Fruit fly (Drosophila melanogaster): ENCODE results near the gene Gbeta5.

Gene Gbeta5

dm6 chrX:8157294-8157693 lies 5.2 kb upstream of the Gbeta5 start, which contains the start of the genes Traf6 and GIIIspla2 (continued):
- no peak for TF ChIP-seq Doc2 (GFP tag; IDR thresholded peaks at IDR 0.05)
- TF ChIP-seq CG8924 (tag; optimal IDR thresholded peaks at IDR 0.05) = peak; percentile 71
- TF ChIP-seq CG34224 (GFP tag; IDR thresholded peaks at IDR 0.05; ENCODE audit: partially characterized antibody) = no peak
- peak; percentile 45; the same call in 2 of the 3 replicates for TF ChIP-seq Aef1 (GFP tag; IDR thresholded peaks at IDR 0.05)
- TF ChIP-seq jing (GFP tag; optimal IDR thresholded peaks at IDR 0.05) = peak; percentile 55
- TF ChIP-seq CG2129 (GFP tag; IDR thresholded peaks at IDR 0.05; ENCODE audit: partially characterized antibody) = no peak
- TF ChIP-seq CG6689 (GFP tag; IDR thresholded peaks at IDR 0.05) = peak; percentile 74
- peak; percentile 39 for TF ChIP-seq psq (GFP tag; optimal IDR thresholded peaks at IDR 0.05)
- TF ChIP-seq Tbp (GFP tag; optimal IDR thresholded peaks at IDR 0.05) = no peak
- TF ChIP-seq chinmo (GFP tag; IDR thresholded peaks at IDR 0.05; ENCODE audit: partially characterized antibody) = no peak
- TF ChIP-seq Elba2 (GFP tag; optimal IDR thresholded peaks at IDR 0.05) = peak; percentile 68
- peak; percentile 72; the same call in 2 of the 3 replicates for TF ChIP-seq CG11695 (GFP tag; IDR thresholded peaks at IDR 0.05)
- no peak for TF ChIP-seq bbx (GFP tag; IDR thresholded peaks at IDR 0.05; ENCODE audit: partially characterized antibody)
- TF ChIP-seq toy (GFP tag; IDR thresholded peaks at IDR 0.05) = no peak; the same call in 1 of the 2 replicates
- TF ChIP-seq Hr51 (GFP tag; optimal IDR thresholded peaks at IDR 0.05) = peak in 1 of 2 experiments; percentile 72
- TF ChIP-seq CG7928 (GFP tag; optimal IDR thresholded peaks at IDR 0.05) = peak; percentile 28
- peak; percentile 66 for TF ChIP-seq fd3F (GFP tag; optimal IDR thresholded peaks at IDR 0.05)
- TF ChIP-seq h (optimal IDR thresholded peaks at IDR 0.05) = no peak
- peak; percentile 48 for TF ChIP-seq Jarid2 (GFP tag; optimal IDR thresholded peaks at IDR 0.05)
- no peak for TF ChIP-seq HLHmδ (GFP tag; optimal IDR thresholded peaks at IDR 0.05)
- peak; percentile 77 for TF ChIP-seq shn (GFP tag; optimal IDR thresholded peaks at IDR 0.05)
- TF ChIP-seq CG12071 (GFP tag; optimal IDR thresholded peaks at IDR 0.05) = peak; percentile 31
- TF ChIP-seq CG10979 (tag; optimal IDR thresholded peaks at IDR 0.05) = peak; percentile 67
- peak; percentile 97 for TF ChIP-seq Ets65A (GFP tag)
- TF ChIP-seq Side (GFP tag; optimal IDR thresholded peaks at IDR 0.05) = peak; percentile 52
- peak; percentile 51 to 93 for TF ChIP-seq crp (GFP tag; optimal IDR thresholded peaks at IDR 0.05)
- no peak for TF ChIP-seq usp (GFP tag; optimal IDR thresholded peaks at IDR 0.05)
- TF ChIP-seq CG6683 (GFP tag; optimal IDR thresholded peaks at IDR 0.05) = peak; percentile 36
- TF ChIP-seq exex (tag; optimal IDR thresholded peaks at IDR 0.05) = no peak
- TF ChIP-seq prd (optimal IDR thresholded peaks at IDR 0.05) = no peak
- peak; percentile 78 for TF ChIP-seq prd (GFP tag; IDR thresholded peaks at IDR 0.05)
- TF ChIP-seq Bdp1 (GFP tag; optimal IDR thresholded peaks at IDR 0.05) = peak; percentile 74
- peak; percentile 73 for TF ChIP-seq al (GFP tag; IDR thresholded peaks at IDR 0.05)
- TF ChIP-seq CG4328 (GFP tag; optimal IDR thresholded peaks at IDR 0.05) = peak; percentile 71
- peak; percentile 74 for TF ChIP-seq jumu (GFP tag; optimal IDR thresholded peaks at IDR 0.05)
- peak; percentile 33 for TF ChIP-seq fd64A (GFP tag; optimal IDR thresholded peaks at IDR 0.05)
- TF ChIP-seq Ada2b (GFP tag; IDR thresholded peaks at IDR 0.05) = peak; percentile 65
- TF ChIP-seq CG4360 (GFP tag; IDR thresholded peaks at IDR 0.05) = no peak
- peak; percentile 70 for TF ChIP-seq Bteb2 (GFP tag; optimal IDR thresholded peaks at IDR 0.05)
- TF ChIP-seq CG6175 (GFP tag; IDR thresholded peaks at IDR 0.05) = no peak
- peak; percentile 84 for TF ChIP-seq CG18599 (GFP tag; optimal IDR thresholded peaks at IDR 0.05)
- TF ChIP-seq CG10274 (GFP tag; optimal IDR thresholded peaks at IDR 0.05) = peak; percentile 32
- peak; percentile 65 for TF ChIP-seq CG4424 (GFP tag; optimal IDR thresholded peaks at IDR 0.05)
- peak; percentile 85 for TF ChIP-seq CG9932 (GFP tag; IDR thresholded peaks at IDR 0.05)
- TF ChIP-seq dati (GFP tag; IDR thresholded peaks at IDR 0.05) = no peak
- peak; percentile 60 for TF ChIP-seq lbe (GFP tag; optimal IDR thresholded peaks at IDR 0.05)
- TF ChIP-seq CG17612 (GFP tag; IDR thresholded peaks at IDR 0.05) = peak; percentile 27; the same call in 1 of the 2 replicates
- TF ChIP-seq CG11723 (GFP tag; optimal IDR thresholded peaks at IDR 0.05) = no peak
- no peak for TF ChIP-seq CG8478 (optimal IDR thresholded peaks at IDR 0.05)
- peak; percentile 81 for TF ChIP-seq ken (GFP tag; IDR thresholded peaks at IDR 0.05)
- TF ChIP-seq Bgb (GFP tag; IDR thresholded peaks at IDR 0.05; ENCODE audit: partially characterized antibody) = no peak; the same call in 1 of the 2 replicates
- TF ChIP-seq CG11398 (GFP tag; optimal IDR thresholded peaks at IDR 0.05) = peak; percentile 47

Data from whole organism, embryonic.